Worm (Caenorhabditis elegans): Measurements from ENCODE around the gene fbxb-116.

ce11 chrV:19257653-19258052, 24.1 kb downstream of the fbxb-116 start, which contains the start of gene F21D9.3:
- no peak for TF ChIP-seq ceh-82 (tag; optimal IDR thresholded peaks at IDR 0.05)
- TF ChIP-seq lin-39 (tag; optimal IDR thresholded peaks at IDR 0.05): no peak

Measured in whole organism, L2 larva.